Worm (Caenorhabditis elegans): ENCODE results near the gene str-37.

DNA sequence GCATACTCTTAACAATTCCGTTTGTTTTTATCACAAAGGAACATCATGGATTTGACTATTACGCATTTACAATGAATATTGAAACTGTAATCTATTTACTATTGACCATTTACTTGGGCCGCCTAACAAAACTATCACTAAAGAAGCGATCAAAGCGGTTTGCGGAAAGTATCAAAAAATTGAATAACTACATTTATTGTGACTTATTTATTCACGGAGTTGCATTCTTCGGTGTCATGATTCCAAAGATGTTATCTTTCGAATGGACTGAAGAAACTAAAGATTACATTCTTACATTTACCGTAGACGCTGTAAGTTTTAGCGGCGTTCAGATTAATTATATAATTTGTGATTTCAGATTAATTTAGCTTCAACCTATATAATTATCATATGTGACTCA is 36.7 kb downstream of the str-37 start:
- TF ChIP-seq ets-4 (GFP tag; optimal IDR thresholded peaks at IDR 0.05): no peak
- TF ChIP-seq sptf-2 (GFP tag; optimal IDR thresholded peaks at IDR 0.05): no peak
- TF ChIP-seq ama-1 (optimal IDR thresholded peaks at IDR 0.05): no peak
- TF ChIP-seq ama-1 (GFP tag; optimal IDR thresholded peaks at IDR 0.05): no peak
- no peak for TF ChIP-seq unc-62 (GFP tag; optimal IDR thresholded peaks at IDR 0.05)
- no peak for TF ChIP-seq F39B2.1 (GFP tag; IDR thresholded peaks at IDR 0.05)
- no peak for TF ChIP-seq hmg-20 (GFP tag; IDR thresholded peaks at IDR 0.05)
- TF ChIP-seq aptf-3 (GFP tag; IDR thresholded peaks at IDR 0.05): no peak
- TF ChIP-seq ceh-27 (GFP tag; optimal IDR thresholded peaks at IDR 0.05): no peak
- no peak for TF ChIP-seq Y53F4B.3 (GFP tag; IDR thresholded peaks at IDR 0.05)
